Worm (Caenorhabditis elegans) whole organism, midembryonic: ENCODE results near the gene C15H9.9.

Experiments used
- T22C8.4 ChIP-seq: fragments of 200-800 bp; sonication (Bioruptor generic); IDR thresholded peaks from 2 replicates; pipeline ENCODE4 v1.3.6; 2022; ENCODE audit warnings: missing genetic modification characterization, missing compliant biosample characterization
- cog-1 ChIP-seq: sonication (generic microtip); optimal IDR thresholded peaks from 2 replicates; lab custom pipeline; 2016; ENCODE audit warnings: missing genetic modification characterization, missing compliant biosample characterization
- flt-1 ChIP-seq: fragments of 200-800 bp; sonication (Bioruptor generic); IDR thresholded peaks from 2 replicates; pipeline ENCODE4 v1.3.6; 2022; ENCODE audit warnings: missing genetic modification characterization, missing compliant biosample characterization
- klf-2 ChIP-seq: fragments of 200-800 bp; sonication (Bioruptor generic); conservative IDR thresholded peaks from 2 replicates; pipeline ENCODE4 v1.3.6; 2022; ENCODE audit warnings: missing genetic modification reagents, missing genetic modification characterization, missing compliant biosample characterization
- med-1 ChIP-seq: sonication (generic microtip); optimal IDR thresholded peaks from 2 replicates; lab custom pipeline; 2017; ENCODE audit warnings: missing genetic modification characterization, mild to moderate bottlenecking, missing compliant biosample characterization, antibody characterized with exemption, missing genetic modification reagents; ENCODE audit not compliant: insufficient read depth
- ref-1 ChIP-seq: fragments of 200-800 bp; sonication (Bioruptor generic); conservative IDR thresholded peaks from 2 replicates; pipeline ENCODE4 v1.3.6; 2022; ENCODE audit warnings: missing genetic modification reagents, missing genetic modification characterization, missing compliant biosample characterization
- tab-1 ChIP-seq: fragments of 200-800 bp; sonication (Bioruptor generic); IDR thresholded peaks from 2 replicates; pipeline ENCODE4 v1.3.6; 2022; ENCODE audit warnings: missing genetic modification characterization, missing compliant biosample characterization
- ztf-23 ChIP-seq: fragments of 200-800 bp; sonication (Bioruptor generic); IDR thresholded peaks from 2 replicates; pipeline ENCODE4 v1.3.6; 2022; ENCODE audit warnings: missing genetic modification reagents, missing genetic modification characterization, missing compliant biosample characterization
- ztf-29 ChIP-seq: fragments of 200-800 bp; sonication (Bioruptor generic); IDR thresholded peaks from 2 replicates; pipeline ENCODE4 v1.3.6; 2022; ENCODE audit warnings: missing genetic modification reagents, missing genetic modification characterization, missing compliant biosample characterization

The C15H9.9 gene

ce11 chrX:6115502-6115901 lies 12.6 kb downstream of the C15H9.9 start, which contains the start of gene C15H9.3:
TSS of gene C15H9.3 (plus strand) at chrX:6115802.
- no peak for TF ChIP-seq tab-1
- TF ChIP-seq flt-1 (GFP tag; lab: Robert Waterston, UW), result no peak
- no peak for TF ChIP-seq med-1
- no peak for TF ChIP-seq cog-1 (tag; lab: Kevin White, UChicago)
- TF ChIP-seq ztf-29, result no peak
- no peak for TF ChIP-seq ref-1
- no peak for TF ChIP-seq klf-2 (GFP tag; lab: Robert Waterston, UW)
- no peak for TF ChIP-seq T22C8.4
- TF ChIP-seq ztf-23 (GFP tag; lab: Robert Waterston, UW), result no peak

ce11 chrX:6112817-6113216 lies 15.3 kb downstream of the C15H9.9 start, which contains the start of gene prx-3:
TSS of gene prx-3 (minus strand) at chrX:6112917.
- TF ChIP-seq T22C8.4 (no peak), ztf-23 (GFP tag; lab: Robert Waterston, UW) (no peak), cog-1 (tag; lab: Kevin White, UChicago) (no peak), med-1 (no peak), ref-1 (no peak), ztf-29 (no peak), tab-1 (no peak), flt-1 (GFP tag; lab: Robert Waterston, UW) (no peak), klf-2 (GFP tag; lab: Robert Waterston, UW) (no peak)

- TF ChIP-seq ref-1 (no peak), med-1 (no peak), ztf-29 (no peak), klf-2 (GFP tag; lab: Robert Waterston, UW) (no peak), T22C8.4 (no peak), ztf-23 (GFP tag; lab: Robert Waterston, UW) (no peak), flt-1 (GFP tag; lab: Robert Waterston, UW) (no peak), cog-1 (tag; lab: Kevin White, UChicago) (no peak), tab-1 (no peak)
Measured at ce11 chrX:6109288-6109770, 18.7 kb downstream of the C15H9.9 start, which contains the start of gene kynu-1. TSS of gene kynu-1 (minus strand) at chrX:6109338.

ce11 chrX:6107962-6108361 lies 20.1 kb downstream of the C15H9.9 start:
- no peak for TF ChIP-seq ref-1
- no peak for TF ChIP-seq ztf-29
- no peak for TF ChIP-seq cog-1 (tag; lab: Kevin White, UChicago)
- TF ChIP-seq klf-2 (GFP tag; lab: Robert Waterston, UW), result no peak
- TF ChIP-seq tab-1, result no peak
- no peak for TF ChIP-seq med-1
- TF ChIP-seq T22C8.4, result no peak
- TF ChIP-seq ztf-23 (GFP tag; lab: Robert Waterston, UW), result no peak
- TF ChIP-seq flt-1 (GFP tag; lab: Robert Waterston, UW), result no peak

ce11 chrX:6103297-6103696 lies 24.8 kb downstream of the C15H9.9 start, which contains the start of gene C15H9.11:
TSS of gene C15H9.11 (minus strand) at chrX:6103397.
- TF ChIP-seq ref-1 (no peak), ztf-29 (no peak), tab-1 (no peak), med-1 (no peak), klf-2 (GFP tag; lab: Robert Waterston, UW) (no peak), flt-1 (GFP tag; lab: Robert Waterston, UW) (no peak), ztf-23 (GFP tag; lab: Robert Waterston, UW) (no peak), T22C8.4 (no peak), cog-1 (tag; lab: Kevin White, UChicago) (no peak)

- TF ChIP-seq med-1, result no peak
- TF ChIP-seq klf-2 (GFP tag; lab: Robert Waterston, UW), result no peak
- TF ChIP-seq ztf-23 (GFP tag; lab: Robert Waterston, UW), result no peak
- TF ChIP-seq ref-1, result no peak
- TF ChIP-seq cog-1 (tag; lab: Kevin White, UChicago), result no peak
- no peak for TF ChIP-seq tab-1
- no peak for TF ChIP-seq ztf-29
- TF ChIP-seq flt-1 (GFP tag; lab: Robert Waterston, UW), result no peak
- TF ChIP-seq T22C8.4, result no peak
Measured at ce11 chrX:6100395-6101099, 27.5 kb downstream of the C15H9.9 start.

ce11 chrX:6098420-6098819 lies 29.7 kb downstream of the C15H9.9 start:
- no peak for TF ChIP-seq flt-1 (GFP tag; lab: Robert Waterston, UW)
- no peak for TF ChIP-seq T22C8.4
- TF ChIP-seq med-1, result no peak
- no peak for TF ChIP-seq ref-1
- TF ChIP-seq ztf-23 (GFP tag; lab: Robert Waterston, UW), result 0 out of 2 replicates have a peak, but pooled peaks have one; percentile 17
- no peak for TF ChIP-seq cog-1 (tag; lab: Kevin White, UChicago)
- no peak for TF ChIP-seq tab-1
- no peak for TF ChIP-seq ztf-29

- peak; percentile 40 for TF ChIP-seq cog-1 (tag; lab: Kevin White, UChicago)
- TF ChIP-seq ztf-23 (GFP tag; lab: Robert Waterston, UW), result peak; percentile 53; the same call in 1 of the 2 replicates
- peak; percentile 64; the same call in 1 of the 2 replicates for TF ChIP-seq tab-1
- TF ChIP-seq flt-1 (GFP tag; lab: Robert Waterston, UW), result 0 out of 2 replicates have a peak, but pooled peaks have one; percentile 28
- TF ChIP-seq ref-1, result no peak
Measured at ce11 chrX:6097551-6097950, 30.5 kb downstream of the C15H9.9 start, which contains the start of gene C15H9.4. TSS of gene C15H9.4 (plus strand) at chrX:6097643.

ce11 chrX:6093046-6093445 lies 35.0 kb downstream of the C15H9.9 start, which contains the start of gene C15H9.5:
TSS of gene C15H9.5 (plus strand) at chrX:6093300.
- TF ChIP-seq cog-1 (tag; lab: Kevin White, UChicago) (no peak), ztf-23 (GFP tag; lab: Robert Waterston, UW) (no peak), flt-1 (GFP tag; lab: Robert Waterston, UW) (no peak), ztf-29 (no peak), T22C8.4 (no peak), klf-2 (GFP tag; lab: Robert Waterston, UW) (no peak)

- no peak for TF ChIP-seq flt-1 (GFP tag; lab: Robert Waterston, UW)
- TF ChIP-seq cog-1 (tag; lab: Kevin White, UChicago), result no peak
- TF ChIP-seq T22C8.4, result no peak
- TF ChIP-seq ztf-29, result no peak
Measured at ce11 chrX:6092533-6092932, 35.5 kb downstream of the C15H9.9 start.
